Worm (Caenorhabditis elegans) whole organism, L2 larva: ENCODE measurements around the gene egl-27.

Source experiments
- C34F6.9 ChIP-seq: fragments of 150-350 bp; optimal IDR thresholded peaks from 2 replicates; lab custom pipeline; 2014; ENCODE audit warnings: missing biosample characterization, missing genetic modification characterization
- F13H6.1 ChIP-seq: sonication (generic microtip); optimal IDR thresholded peaks from 2 replicates; lab custom pipeline; 2016; ENCODE audit warnings: missing genetic modification characterization, missing compliant biosample characterization
- R02D3.7 ChIP-seq: fragments of 150-350 bp; optimal IDR thresholded peaks from 2 replicates; lab custom pipeline; 2014; ENCODE audit warnings: missing biosample characterization, missing genetic modification characterization
- Y55F3AM.14 ChIP-seq: fragments of 200-800 bp; sonication (Bioruptor generic); optimal IDR thresholded peaks from 2 replicates; lab custom pipeline; 2018; ENCODE audit warnings: mild to moderate bottlenecking, missing genetic modification characterization, missing compliant biosample characterization
- ZK546.5 ChIP-seq: sonication (generic microtip); optimal IDR thresholded peaks from 2 replicates; lab custom pipeline; 2017; ENCODE audit warnings: missing biosample characterization, missing genetic modification characterization
- alr-1 ChIP-seq: fragments of 150-350 bp; optimal IDR thresholded peaks from 2 replicates; lab custom pipeline; 2014; ENCODE audit warnings: missing biosample characterization, missing genetic modification characterization
- aly-2 ChIP-seq: fragments of 150-350 bp; optimal IDR thresholded peaks from 2 replicates; lab custom pipeline; 2014; ENCODE audit warnings: missing biosample characterization, missing genetic modification characterization
- ama-1 ChIP-seq: fragments of 150-350 bp; optimal IDR thresholded peaks from 2 replicates; lab custom pipeline; 2018; ENCODE audit warnings: inconsistent platforms
- blmp-1 ChIP-seq: sonication (generic microtip); optimal IDR thresholded peaks from 2 replicates; lab custom pipeline; 2017; ENCODE audit warnings: missing genetic modification characterization, mild to moderate bottlenecking, missing compliant biosample characterization, antibody characterized with exemption, moderate library complexity; ENCODE audit not compliant: insufficient read depth
- ceh-16 ChIP-seq: fragments of 150-350 bp; optimal IDR thresholded peaks from 2 replicates; lab custom pipeline; 2014; ENCODE audit warnings: missing biosample characterization, missing genetic modification characterization
- ceh-82 ChIP-seq: fragments of 150-350 bp; optimal IDR thresholded peaks from 2 replicates; lab custom pipeline; 2014; ENCODE audit warnings: missing biosample characterization, missing genetic modification characterization
- crh-2 ChIP-seq: sonication (generic microtip); optimal IDR thresholded peaks from 2 replicates; lab custom pipeline; 2017; ENCODE audit warnings: missing biosample characterization, missing genetic modification characterization
- dmd-4 ChIP-seq: sonication (generic microtip); optimal IDR thresholded peaks from 2 replicates; lab custom pipeline; 2017; ENCODE audit warnings: missing biosample characterization, missing genetic modification characterization
- egl-27 ChIP-seq: sonication (generic microtip); optimal IDR thresholded peaks from 3 replicates; lab custom pipeline; 2017; ENCODE audit warnings: missing biosample characterization, missing genetic modification reagents, missing genetic modification characterization
- elt-1 ChIP-seq: fragments of 150-350 bp; optimal IDR thresholded peaks from 2 replicates; lab custom pipeline; 2014; ENCODE audit warnings: missing biosample characterization, missing genetic modification characterization
- elt-3 ChIP-seq: sonication (generic microtip); optimal IDR thresholded peaks from 2 replicates; lab custom pipeline; 2017; ENCODE audit warnings: missing biosample characterization, missing genetic modification characterization
- fos-1 ChIP-seq: fragments of 150-350 bp; optimal IDR thresholded peaks from 2 replicates; lab custom pipeline; 2014; ENCODE audit warnings: missing biosample characterization, missing genetic modification characterization
- gmeb-1 ChIP-seq: fragments of 150-350 bp; optimal IDR thresholded peaks from 2 replicates; lab custom pipeline; 2014; ENCODE audit warnings: missing biosample characterization, missing genetic modification characterization
- lin-11 ChIP-seq: fragments of 150-350 bp; sonication (generic microtip); optimal IDR thresholded peaks from 2 replicates; lab custom pipeline; 2014; ENCODE audit warnings: missing biosample characterization, missing genetic modification characterization, inconsistent platforms, mixed read lengths
- lin-13 ChIP-seq: fragments of 150-350 bp; optimal IDR thresholded peaks from 2 replicates; lab custom pipeline; 2014; ENCODE audit warnings: missing biosample characterization, missing genetic modification reagents, missing genetic modification characterization
- lin-39 ChIP-seq: fragments of 150-350 bp; optimal IDR thresholded peaks from 2 replicates; lab custom pipeline; 2014; ENCODE audit warnings: missing biosample characterization, missing genetic modification reagents, missing genetic modification characterization
- lsy-2 ChIP-seq, 2 experiments: fragments of 150-350 bp in 1 of 2; sonication (generic microtip) in 1 of 2; optimal IDR thresholded peaks; 2 replicates each; lab custom pipeline; 2014 to 2017; ENCODE audit warnings: missing biosample characterization in 2 of 2, missing genetic modification characterization in 2 of 2
- mab-5 ChIP-seq: fragments of 150-350 bp; optimal IDR thresholded peaks from 2 replicates; lab custom pipeline; 2014; ENCODE audit warnings: missing biosample characterization, missing genetic modification characterization
- mbf-1 ChIP-seq: sonication (generic microtip); optimal IDR thresholded peaks from 2 replicates; lab custom pipeline; 2017; ENCODE audit warnings: missing biosample characterization, missing genetic modification characterization
- mdl-1 ChIP-seq, 2 experiments: fragments of 150-350 bp in 1 of 2; sonication (generic microtip) in 1 of 2; optimal IDR thresholded peaks; 2 replicates each; lab custom pipeline; 2017; ENCODE audit warnings: missing biosample characterization in 2 of 2, missing genetic modification characterization in 2 of 2
- nhr-10 ChIP-seq: sonication (generic microtip); optimal IDR thresholded peaks from 2 replicates; lab custom pipeline; 2017; ENCODE audit warnings: missing biosample characterization, missing genetic modification characterization
- nhr-11 ChIP-seq: fragments of 150-350 bp; optimal IDR thresholded peaks from 2 replicates; lab custom pipeline; 2014; ENCODE audit warnings: missing biosample characterization, missing genetic modification characterization
- nhr-12 ChIP-seq: fragments of 150-350 bp; optimal IDR thresholded peaks from 2 replicates; lab custom pipeline; 2014; ENCODE audit warnings: missing biosample characterization, missing genetic modification characterization
- nhr-129 ChIP-seq: fragments of 150-350 bp; optimal IDR thresholded peaks from 2 replicates; lab custom pipeline; 2014; ENCODE audit warnings: missing biosample characterization, missing genetic modification characterization
- nhr-21 ChIP-seq: fragments of 150-350 bp; optimal IDR thresholded peaks from 2 replicates; lab custom pipeline; 2014; ENCODE audit warnings: missing biosample characterization, missing genetic modification characterization
- nhr-23 ChIP-seq: fragments of 150-350 bp; optimal IDR thresholded peaks from 2 replicates; lab custom pipeline; 2014; ENCODE audit warnings: missing biosample characterization, missing genetic modification reagents, missing genetic modification characterization
- nhr-237 ChIP-seq: fragments of 150-350 bp; optimal IDR thresholded peaks from 2 replicates; lab custom pipeline; 2014; ENCODE audit warnings: missing biosample characterization, missing genetic modification characterization
- nhr-25 ChIP-seq: fragments of 150-350 bp; sonication (generic microtip); optimal IDR thresholded peaks from 3 replicates; lab custom pipeline; 2014; ENCODE audit warnings: missing biosample characterization, missing genetic modification characterization
- nhr-6 ChIP-seq: fragments of 150-350 bp; optimal IDR thresholded peaks from 2 replicates; lab custom pipeline; 2014; ENCODE audit warnings: missing biosample characterization, missing genetic modification characterization
- nhr-77 ChIP-seq: fragments of 150-350 bp; optimal IDR thresholded peaks from 2 replicates; lab custom pipeline; 2014; ENCODE audit warnings: missing biosample characterization, missing genetic modification characterization
- peb-1 ChIP-seq: fragments of 150-350 bp; optimal IDR thresholded peaks from 2 replicates; lab custom pipeline; 2014; ENCODE audit warnings: missing biosample characterization, missing genetic modification characterization
- sem-4 ChIP-seq: fragments of 150-350 bp; optimal IDR thresholded peaks from 2 replicates; lab custom pipeline; 2014; ENCODE audit warnings: missing biosample characterization, missing genetic modification reagents, missing genetic modification characterization
- skn-1 ChIP-seq: sonication (generic microtip); optimal IDR thresholded peaks from 2 replicates; lab custom pipeline; 2017; ENCODE audit warnings: missing biosample characterization, missing genetic modification characterization
- sma-3 ChIP-seq: sonication (generic microtip); optimal IDR thresholded peaks from 2 replicates; lab custom pipeline; 2016; ENCODE audit warnings: missing genetic modification reagents, missing genetic modification characterization, missing compliant biosample characterization
- sma-9 ChIP-seq, 2 experiments: fragments of 150-350 bp in 1 of 2; sonication (generic microtip) in 1 of 2; optimal IDR thresholded peaks; 2 replicates each; lab custom pipeline; 2014 to 2016; ENCODE audit warnings: missing genetic modification characterization in 2 of 2, mild to moderate bottlenecking in 1 of 2, missing biosample characterization in 1 of 2, missing compliant biosample characterization in 1 of 2, missing genetic modification reagents in 1 of 2, moderate library complexity in 1 of 2
- snpc-4 ChIP-seq: fragments of 150-350 bp; optimal IDR thresholded peaks from 2 replicates; lab custom pipeline; 2014; ENCODE audit warnings: missing biosample characterization, missing genetic modification characterization
- unc-39 ChIP-seq: fragments of 150-350 bp; optimal IDR thresholded peaks from 2 replicates; lab custom pipeline; 2014; ENCODE audit warnings: missing biosample characterization, missing genetic modification characterization
- unc-55 ChIP-seq: fragments of 150-350 bp; sonication (generic microtip); optimal IDR thresholded peaks from 3 replicates; lab custom pipeline; 2014; ENCODE audit warnings: missing biosample characterization, missing genetic modification reagents, missing genetic modification characterization
- unc-62 ChIP-seq: fragments of 150-350 bp; optimal IDR thresholded peaks from 2 replicates; lab custom pipeline; 2014; ENCODE audit warnings: missing biosample characterization, missing genetic modification reagents, missing genetic modification characterization
- zag-1 ChIP-seq: fragments of 150-350 bp; optimal IDR thresholded peaks from 2 replicates; lab custom pipeline; 2014; ENCODE audit warnings: missing biosample characterization, missing genetic modification characterization
- ztf-1 ChIP-seq: fragments of 200-800 bp; sonication (Bioruptor generic); conservative IDR thresholded peaks from 2 replicates; pipeline ENCODE4 v1.3.6; 2022; ENCODE audit warnings: missing genetic modification characterization, missing compliant biosample characterization
- ztf-11 ChIP-seq: sonication (generic microtip); optimal IDR thresholded peaks from 2 replicates; lab custom pipeline; 2017; ENCODE audit warnings: missing biosample characterization, missing genetic modification characterization
- ztf-4 ChIP-seq: fragments of 150-350 bp; optimal IDR thresholded peaks from 2 replicates; lab custom pipeline; 2014; ENCODE audit warnings: missing biosample characterization, missing genetic modification characterization

Gene egl-27

DNA sequence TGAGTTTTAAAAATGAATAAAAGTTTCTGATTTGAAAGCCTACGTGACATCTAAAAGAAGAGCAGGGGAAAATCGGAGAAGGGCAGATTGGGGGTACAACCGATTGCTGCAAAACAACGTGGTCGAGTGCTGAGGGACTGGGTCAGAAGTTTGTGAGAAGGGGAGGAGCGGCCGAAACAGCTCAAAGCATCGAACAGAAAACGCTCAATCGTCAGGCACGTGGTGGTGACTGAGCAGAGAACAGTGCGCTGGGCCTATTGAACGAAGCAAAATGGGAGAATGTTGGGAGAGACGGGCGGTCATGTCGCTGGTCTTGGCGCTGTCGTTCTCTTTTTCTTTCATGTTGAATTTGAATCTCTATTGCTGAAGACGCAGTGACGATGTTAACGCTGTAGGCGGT, 56.4 kb downstream of the egl-27 start (continued):
- peak; percentile 26 for TF ChIP-seq lin-11 (tag; lab: Kevin White, UChicago)
- TF ChIP-seq sma-3 = peak; percentile 54
- TF ChIP-seq nhr-25 = peak; percentile 40
- no peak for TF ChIP-seq ZK546.5 (tag; lab: Kevin White, UChicago)
- TF ChIP-seq nhr-10 (tag; lab: Kevin White, UChicago) = no peak
- peak; percentile 94 for TF ChIP-seq nhr-129
- peak; percentile 7 for TF ChIP-seq gmeb-1 (tag; lab: Kevin White, UChicago)
- TF ChIP-seq unc-39 (tag; lab: Kevin White, UChicago) = no peak
- no peak for TF ChIP-seq dmd-4 (tag; lab: Kevin White, UChicago)
- TF ChIP-seq egl-27 (tag; lab: Kevin White, UChicago) = peak; percentile 43
- TF ChIP-seq nhr-237 = no peak
- TF ChIP-seq elt-3 (tag; lab: Kevin White, UChicago) = no peak
- TF ChIP-seq unc-55 = peak; percentile 40
- no peak for TF ChIP-seq nhr-77 (tag; lab: Kevin White, UChicago)

DNA sequence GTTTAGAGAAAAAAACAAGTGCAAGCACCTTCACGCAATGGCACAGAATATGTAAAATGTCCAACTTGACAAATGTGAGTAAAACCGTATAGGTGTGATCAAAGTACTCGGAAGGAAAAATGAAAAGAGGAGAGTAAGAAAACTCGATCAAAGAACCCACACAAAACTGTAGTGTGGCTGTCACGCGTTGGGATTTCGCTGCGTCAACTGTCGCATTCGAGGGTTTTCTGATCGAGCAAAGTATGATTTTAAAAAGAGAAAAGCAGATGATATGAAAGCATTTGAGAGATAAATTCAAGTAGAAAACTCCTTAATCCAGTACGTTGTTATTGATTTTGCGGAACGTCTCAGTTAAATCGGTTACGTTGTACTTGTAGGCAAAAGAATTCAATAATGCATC, 57.0 kb downstream of the egl-27 start:
- TF ChIP-seq unc-55 (no peak), nhr-21 (tag; lab: Kevin White, UChicago) (peak; percentile 78), unc-62 (no peak), R02D3.7 (tag; lab: Kevin White, UChicago) (no peak), alr-1 (tag; lab: Kevin White, UChicago) (no peak), unc-39 (tag; lab: Kevin White, UChicago) (no peak), elt-1 (no peak), fos-1 (tag; lab: Kevin White, UChicago) (peak; percentile 64), F13H6.1 (tag; lab: Kevin White, UChicago) (peak; percentile 68), sma-3 (peak; percentile 74), peb-1 (tag; lab: Kevin White, UChicago) (no peak), nhr-77 (tag; lab: Kevin White, UChicago) (no peak), nhr-12 (tag; lab: Kevin White, UChicago) (no peak), nhr-6 (tag; lab: Kevin White, UChicago) (peak; percentile 47), aly-2 (tag; lab: Kevin White, UChicago) (no peak), mab-5 (tag; lab: Kevin White, UChicago) (no peak), gmeb-1 (tag; lab: Kevin White, UChicago) (peak; percentile 50), nhr-11 (no peak), lin-13 (GFP tag; lab: Kevin White, UChicago) (no peak), nhr-237 (no peak), ceh-82 (tag; lab: Kevin White, UChicago) (no peak), ceh-16 (tag; lab: Kevin White, UChicago) (no peak), mdl-1 (tag; optimal IDR thresholded peaks at IDR 0.05; lab: Kevin White, UChicago) (peak in 1 of 2 experiments; percentile 42), ztf-1 (GFP tag; lab: Robert Waterston, UW) (no peak), mbf-1 (tag; lab: Kevin White, UChicago) (no peak), blmp-1 (peak; percentile 73), sma-9 (GFP tag; optimal IDR thresholded peaks at IDR 0.05; lab: Kevin White, UChicago) (peak; percentile 87), sma-9 (tag; optimal IDR thresholded peaks at IDR 0.05; lab: Kevin White, UChicago) (no peak), nhr-129 (peak; percentile 89), snpc-4 (tag; lab: Kevin White, UChicago) (no peak), lin-39 (tag; lab: Kevin White, UChicago) (no peak), ztf-11 (tag; lab: Kevin White, UChicago) (no peak), C34F6.9 (tag; lab: Kevin White, UChicago) (peak; percentile 11), lin-11 (tag; lab: Kevin White, UChicago) (no peak), dmd-4 (tag; lab: Kevin White, UChicago) (no peak), ZK546.5 (tag; lab: Kevin White, UChicago) (no peak), egl-27 (tag; lab: Kevin White, UChicago) (no peak), lsy-2 (tag; optimal IDR thresholded peaks at IDR 0.05; lab: Kevin White, UChicago) (peak in 1 of 2 experiments; percentile 47), nhr-25 (peak; percentile 36), sem-4 (tag; lab: Kevin White, UChicago) (no peak), nhr-10 (tag; lab: Kevin White, UChicago) (no peak), Y55F3AM.14 (GFP tag; lab: Kevin White, UChicago) (peak; percentile 6), zag-1 (tag; lab: Kevin White, UChicago) (no peak), ztf-4 (tag; lab: Kevin White, UChicago) (no peak), crh-2 (tag; lab: Kevin White, UChicago) (peak; percentile 60), skn-1 (tag; lab: Kevin White, UChicago) (no peak), ama-1 (lab: Kevin White, UChicago) (peak; percentile 59), nhr-23 (no peak), elt-3 (tag; lab: Kevin White, UChicago) (no peak)
